Worm (Caenorhabditis elegans): ENCODE data around the gene myrf-1.

myrf-1 gene

DNA sequence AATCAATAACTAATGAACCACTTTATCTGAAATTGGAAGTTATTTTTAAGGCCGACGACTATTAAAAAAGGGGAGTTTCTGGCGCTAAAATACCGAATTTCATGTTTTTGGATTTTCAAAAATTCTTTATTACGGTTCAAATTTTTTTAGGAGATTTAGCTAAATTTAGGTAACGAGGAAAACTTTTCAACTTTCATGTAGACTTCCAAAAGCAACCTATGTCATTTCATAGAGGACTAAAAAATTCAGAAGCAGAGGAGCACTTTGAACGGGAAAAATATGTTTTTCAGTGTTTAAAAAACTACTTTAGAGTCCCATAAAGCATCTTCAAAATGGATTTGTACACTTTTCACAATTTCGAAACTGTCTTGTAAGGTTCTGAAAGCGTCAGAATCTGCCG, 11.0 kb upstream of the myrf-1 start:
- no peak for TF ChIP-seq ceh-36 (tag; optimal IDR thresholded peaks at IDR 0.05)
- TF ChIP-seq flt-1 (GFP tag; IDR thresholded peaks at IDR 0.05): no peak
- no peak for TF ChIP-seq tbx-37 (GFP tag; conservative IDR thresholded peaks at IDR 0.05)
- TF ChIP-seq F13C5.2 (tag; optimal IDR thresholded peaks at IDR 0.05): no peak
- TF ChIP-seq pes-1 (GFP tag; IDR thresholded peaks at IDR 0.05): no peak
- TF ChIP-seq hmbx-1 (tag; optimal IDR thresholded peaks at IDR 0.05): no peak
- TF ChIP-seq aly-1 (tag; optimal IDR thresholded peaks at IDR 0.05): no peak
- no peak for TF ChIP-seq B0310.2 (tag; optimal IDR thresholded peaks at IDR 0.05)
- TF ChIP-seq scrt-1 (GFP tag; IDR thresholded peaks at IDR 0.05): no peak
- TF ChIP-seq hmg-4 (GFP tag; optimal IDR thresholded peaks at IDR 0.05): no peak
- TF ChIP-seq ets-7 (tag; optimal IDR thresholded peaks at IDR 0.05): no peak

DNA sequence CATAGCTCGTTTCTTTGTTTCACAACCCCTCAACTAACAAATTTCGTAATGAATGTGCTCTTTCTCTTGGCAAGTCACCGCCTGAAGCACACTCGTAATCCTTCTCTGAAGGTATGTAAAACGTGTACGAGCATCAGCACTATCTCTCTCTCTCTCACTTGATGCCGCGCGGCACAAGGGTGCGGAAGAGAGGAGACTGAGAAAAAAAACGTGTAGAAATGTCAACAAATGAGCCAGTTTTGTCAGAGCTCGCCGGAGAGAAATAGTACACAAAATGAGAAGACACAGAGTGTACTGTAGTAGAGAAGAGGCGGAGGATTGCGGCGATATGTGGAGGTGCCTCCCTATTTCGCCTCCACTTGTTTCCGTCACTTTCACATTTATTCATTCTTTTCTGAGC, 7.9 kb upstream of the myrf-1 start, which contains the start of gene F59B10.3:
TSS of gene F59B10.3 (plus strand) at position 301 of the 400 bp plus-strand sequence.
- TF ChIP-seq ceh-13 (GFP tag; optimal IDR thresholded peaks at IDR 0.05) (no peak), hmg-4 (GFP tag; optimal IDR thresholded peaks at IDR 0.05) (no peak), pes-1 (GFP tag; IDR thresholded peaks at IDR 0.05) (no peak), sea-1 (GFP tag; conservative IDR thresholded peaks at IDR 0.05) (no peak), ets-7 (tag; optimal IDR thresholded peaks at IDR 0.05) (no peak)

DNA sequence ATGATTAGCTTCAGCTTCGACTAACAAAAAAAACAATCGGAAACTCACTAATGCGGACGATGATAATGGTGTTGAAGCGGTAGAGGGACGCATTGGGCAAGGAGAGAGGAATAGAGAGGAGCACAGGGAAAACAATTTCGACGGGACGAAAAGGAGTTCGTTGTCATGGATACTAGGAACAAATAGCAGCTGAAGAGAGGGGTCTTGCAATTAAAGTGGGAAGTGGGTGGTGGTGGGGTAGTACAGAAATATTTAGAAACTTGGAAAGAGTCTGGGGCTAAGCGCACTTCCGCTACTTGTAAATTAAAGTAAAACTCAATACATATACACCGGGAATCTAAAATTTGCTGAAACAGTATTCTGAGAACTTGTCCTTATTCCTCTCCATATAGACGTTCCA, 7.4 kb upstream of the myrf-1 start, which contains the start of gene F59B10.2:
TSS of gene F59B10.2 (minus strand) at position 101 of the 400 bp plus-strand sequence.
- no peak for TF ChIP-seq tbx-37 (GFP tag; conservative IDR thresholded peaks at IDR 0.05)

DNA sequence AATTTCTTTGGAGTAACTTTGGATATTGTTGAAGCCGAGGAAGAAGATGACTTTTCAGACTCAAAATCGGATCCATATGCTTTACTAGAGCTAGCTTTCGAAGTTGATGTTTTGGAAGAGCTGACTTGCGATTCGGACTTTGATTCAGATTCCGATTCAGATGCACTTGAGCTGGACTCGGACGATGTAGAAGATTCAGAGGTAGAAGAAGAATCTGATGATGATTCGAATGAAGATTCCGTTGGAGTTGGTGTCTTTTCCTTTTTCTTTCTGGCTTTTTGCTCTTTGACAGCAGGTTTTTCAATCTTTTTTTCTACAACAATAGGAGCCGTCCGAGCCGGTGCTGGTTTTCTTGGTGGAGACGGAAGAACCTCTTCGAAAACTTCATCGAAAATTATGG, 5.6 kb upstream of the myrf-1 start:
- no peak for TF ChIP-seq tbx-11 (GFP tag; IDR thresholded peaks at IDR 0.05)
- no peak for TF ChIP-seq hmbx-1 (tag; optimal IDR thresholded peaks at IDR 0.05)
- no peak for TF ChIP-seq aly-1 (tag; optimal IDR thresholded peaks at IDR 0.05)

DNA sequence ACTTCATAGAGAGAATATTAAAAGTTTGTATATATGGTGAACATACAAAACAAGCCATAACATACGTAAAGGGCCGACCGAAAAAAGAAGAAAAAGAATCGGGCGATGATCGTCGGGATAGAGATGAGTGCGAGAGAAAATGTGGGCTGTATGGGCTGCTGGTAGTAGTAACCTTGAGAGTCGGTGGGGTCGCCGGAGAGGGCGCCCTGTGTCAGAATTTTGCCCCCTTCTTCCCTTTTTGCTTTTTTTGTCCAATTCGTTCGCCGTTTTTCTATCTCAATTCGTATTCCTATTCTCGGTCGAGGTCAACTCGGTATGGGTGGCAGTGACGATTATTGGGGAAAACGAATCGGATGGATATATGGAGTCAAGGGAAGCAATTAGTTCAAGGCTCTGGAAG, 3.6 kb upstream of the myrf-1 start:
- TF ChIP-seq ets-7 (tag; optimal IDR thresholded peaks at IDR 0.05) (no peak), hmbx-1 (tag; optimal IDR thresholded peaks at IDR 0.05) (no peak), hmg-4 (GFP tag; optimal IDR thresholded peaks at IDR 0.05) (peak; percentile 18)

DNA sequence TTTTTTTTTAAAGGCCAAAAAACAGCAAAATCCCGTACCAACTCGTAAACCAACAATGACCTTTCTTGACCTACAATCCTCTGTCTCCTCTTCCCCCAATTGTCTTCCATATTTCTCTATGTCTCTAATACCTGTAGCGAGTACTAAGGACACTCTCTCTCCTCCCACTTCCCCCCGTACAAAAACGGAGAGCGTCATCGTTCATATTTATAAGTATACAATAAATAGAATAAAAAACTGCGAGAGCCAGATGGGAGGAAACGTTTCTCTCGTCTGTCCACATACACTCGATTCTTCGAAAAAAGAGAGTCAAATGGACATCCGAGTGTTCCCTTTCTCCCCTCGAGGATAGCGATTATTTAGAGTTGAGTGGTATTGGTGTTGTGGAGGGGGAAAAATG, 2.4 kb upstream of the myrf-1 start:
- TF ChIP-seq ets-7 (tag; optimal IDR thresholded peaks at IDR 0.05): no peak
- TF ChIP-seq scrt-1 (GFP tag; IDR thresholded peaks at IDR 0.05): no peak
- peak; percentile 72 for TF ChIP-seq hmg-4 (GFP tag; optimal IDR thresholded peaks at IDR 0.05)
- TF ChIP-seq tbx-37 (GFP tag; conservative IDR thresholded peaks at IDR 0.05): no peak
- TF ChIP-seq hmbx-1 (tag; optimal IDR thresholded peaks at IDR 0.05): no peak
- no peak for TF ChIP-seq sea-1 (GFP tag; conservative IDR thresholded peaks at IDR 0.05)
- no peak for TF ChIP-seq pes-1 (GFP tag; IDR thresholded peaks at IDR 0.05)

DNA sequence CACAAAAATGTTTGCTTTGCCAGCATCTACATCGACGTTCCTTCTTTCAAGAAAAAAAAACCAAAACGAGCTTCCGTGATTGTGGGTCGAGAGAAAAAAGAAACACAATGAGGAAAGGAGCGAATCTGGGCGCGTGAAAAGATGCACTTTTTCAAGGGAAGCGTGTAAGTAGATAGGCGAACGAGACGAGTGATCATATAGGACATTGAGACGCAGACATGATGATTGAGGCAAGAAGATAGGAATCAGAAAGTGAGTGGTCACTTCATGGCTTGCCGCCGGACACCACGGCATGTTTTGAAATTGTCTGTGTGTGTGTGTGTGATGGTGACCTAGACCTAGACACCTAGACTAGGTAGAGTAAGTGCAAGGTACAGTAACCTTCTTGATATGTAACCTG, 763 bp downstream of the myrf-1 start:
- TF ChIP-seq ets-7 (tag; optimal IDR thresholded peaks at IDR 0.05) (no peak), aly-1 (tag; optimal IDR thresholded peaks at IDR 0.05) (no peak), F13C5.2 (tag; optimal IDR thresholded peaks at IDR 0.05) (peak; percentile 28), hmg-4 (GFP tag; optimal IDR thresholded peaks at IDR 0.05) (peak; percentile 34)

DNA sequence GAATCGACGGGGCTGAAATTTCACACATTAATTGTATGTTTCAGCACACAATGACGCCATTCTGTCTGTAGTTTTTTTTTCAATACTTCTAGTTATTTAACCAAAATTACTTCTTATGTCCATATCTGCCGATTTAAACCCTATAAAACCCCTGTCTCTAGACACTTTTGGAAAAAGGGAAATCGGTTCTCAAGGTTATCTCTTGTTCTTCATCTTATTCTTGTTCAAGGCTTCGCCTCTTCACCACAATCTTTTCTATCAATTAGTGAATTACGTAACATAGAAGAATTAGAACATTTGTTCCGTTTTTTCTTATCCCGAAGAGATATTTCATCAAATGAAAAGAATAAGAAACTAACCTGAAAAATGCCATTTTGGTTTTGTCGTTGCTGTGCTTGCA, 1.7 kb downstream of the myrf-1 start:
- TF ChIP-seq pes-1 (GFP tag; IDR thresholded peaks at IDR 0.05) (no peak), tbx-11 (GFP tag; IDR thresholded peaks at IDR 0.05) (no peak), scrt-1 (GFP tag; IDR thresholded peaks at IDR 0.05) (no peak), flt-1 (GFP tag; IDR thresholded peaks at IDR 0.05) (no peak), hmg-4 (GFP tag; optimal IDR thresholded peaks at IDR 0.05) (no peak), tra-4 (tag; optimal IDR thresholded peaks at IDR 0.05) (no peak), aly-1 (tag; optimal IDR thresholded peaks at IDR 0.05) (no peak), ceh-36 (tag; optimal IDR thresholded peaks at IDR 0.05) (no peak), sea-1 (GFP tag; conservative IDR thresholded peaks at IDR 0.05) (no peak), tbx-37 (GFP tag; conservative IDR thresholded peaks at IDR 0.05) (no peak), ama-1 (optimal IDR thresholded peaks at IDR 0.05) (no peak), ets-7 (tag; optimal IDR thresholded peaks at IDR 0.05) (no peak), hnd-1 (tag; optimal IDR thresholded peaks at IDR 0.05) (no peak), B0310.2 (tag; optimal IDR thresholded peaks at IDR 0.05) (no peak), F13C5.2 (tag; optimal IDR thresholded peaks at IDR 0.05) (no peak), ceh-13 (GFP tag; optimal IDR thresholded peaks at IDR 0.05) (no peak)

DNA sequence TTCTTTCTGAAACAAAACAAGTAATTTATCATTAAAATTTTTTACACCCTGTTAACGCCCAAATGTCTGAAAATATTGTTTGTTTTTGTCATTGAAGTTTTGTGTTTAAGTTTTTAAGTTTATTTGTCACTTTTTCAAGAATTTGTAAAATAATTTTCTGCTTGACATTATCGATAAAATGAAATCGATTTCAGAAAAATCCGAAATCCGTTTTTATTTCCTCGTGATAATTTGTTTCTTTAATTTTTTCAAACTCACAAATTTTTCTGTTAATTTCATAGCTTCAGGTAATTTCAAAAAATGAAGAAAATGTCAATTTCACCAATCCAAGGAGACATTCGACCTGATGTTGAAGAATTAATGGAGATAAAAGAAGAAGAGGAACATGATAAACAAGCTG, 6.4 kb downstream of the myrf-1 start, which contains the start of gene ZK666.12:
TSS of gene ZK666.12 (plus strand) at position 301 of the 400 bp plus-strand sequence.
- TF ChIP-seq B0310.2 (tag; optimal IDR thresholded peaks at IDR 0.05) (no peak), ceh-13 (GFP tag; optimal IDR thresholded peaks at IDR 0.05) (no peak), tbx-37 (GFP tag; conservative IDR thresholded peaks at IDR 0.05) (no peak), F13C5.2 (tag; optimal IDR thresholded peaks at IDR 0.05) (no peak), ets-7 (tag; optimal IDR thresholded peaks at IDR 0.05) (no peak), hmg-4 (GFP tag; optimal IDR thresholded peaks at IDR 0.05) (no peak), scrt-1 (GFP tag; IDR thresholded peaks at IDR 0.05) (no peak), tbx-11 (GFP tag; IDR thresholded peaks at IDR 0.05) (no peak), flt-1 (GFP tag; IDR thresholded peaks at IDR 0.05) (no peak), ama-1 (optimal IDR thresholded peaks at IDR 0.05) (no peak), hnd-1 (tag; optimal IDR thresholded peaks at IDR 0.05) (no peak), pes-1 (GFP tag; IDR thresholded peaks at IDR 0.05) (no peak), sea-1 (GFP tag; conservative IDR thresholded peaks at IDR 0.05) (no peak), tra-4 (tag; optimal IDR thresholded peaks at IDR 0.05) (no peak)

All from whole organism, early embryonic.